Worm (Caenorhabditis elegans) whole organism, mixed stage, embryonic: Measurements from ENCODE around the gene nas-3.
"Not testable (repeated sequence)": the region's sequence is repeated elsewhere in the genome, so short reads cannot be mapped to it uniquely, and the experiment has no call there.

ENCODE experiments used
- M03D4.4 ChIP-seq: sonication (generic microtip); optimal IDR thresholded peaks from 2 replicates; lab custom pipeline; 2017; ENCODE audit warnings: mild to moderate bottlenecking, missing genetic modification characterization, missing compliant biosample characterization
- blmp-1 ChIP-seq: fragments of 150-350 bp; optimal IDR thresholded peaks from 2 replicates; lab custom pipeline; 2014; ENCODE audit warnings: missing biosample characterization, missing genetic modification characterization
- ceh-39 ChIP-seq: fragments of 150-350 bp; optimal IDR thresholded peaks from 2 replicates; lab custom pipeline; 2014; ENCODE audit warnings: missing biosample characterization, missing genetic modification characterization
- ces-1 ChIP-seq: fragments of 150-350 bp; optimal IDR thresholded peaks from 2 replicates; lab custom pipeline; 2014; ENCODE audit warnings: missing biosample characterization, missing genetic modification reagents, missing genetic modification characterization
- cnd-1 ChIP-seq: fragments of 200-800 bp; sonication (Bioruptor generic); optimal IDR thresholded peaks from 2 replicates; lab custom pipeline; 2018; ENCODE audit warnings: mild to moderate bottlenecking, missing genetic modification characterization, missing compliant biosample characterization
- drap-1 ChIP-seq: fragments of 200-800 bp; sonication (Bioruptor generic); optimal IDR thresholded peaks from 3 replicates; lab custom pipeline; 2018; ENCODE audit warnings: mild to moderate bottlenecking, missing genetic modification characterization, missing compliant biosample characterization
- elt-1 ChIP-seq: sonication (generic microtip); optimal IDR thresholded peaks from 2 replicates; lab custom pipeline; 2017; ENCODE audit warnings: missing genetic modification characterization, mild to moderate bottlenecking, missing compliant biosample characterization, antibody characterized with exemption, moderate library complexity, borderline replicate concordance; ENCODE audit not compliant: insufficient read depth
- elt-3 ChIP-seq: fragments of 150-350 bp; optimal IDR thresholded peaks from 2 replicates; lab custom pipeline; 2014; ENCODE audit warnings: missing biosample characterization, missing genetic modification characterization
- flh-1 ChIP-seq: fragments of 200-800 bp; sonication (Bioruptor generic); optimal IDR thresholded peaks from 2 replicates; lab custom pipeline; 2018; ENCODE audit warnings: mild to moderate bottlenecking, missing genetic modification characterization, moderate library complexity, missing compliant biosample characterization
- hlh-1 ChIP-seq: fragments of 150-350 bp; optimal IDR thresholded peaks from 2 replicates; lab custom pipeline; 2014; ENCODE audit warnings: missing biosample characterization, missing genetic modification reagents, missing genetic modification characterization
- lin-13 ChIP-seq: fragments of 150-350 bp; optimal IDR thresholded peaks from 2 replicates; lab custom pipeline; 2014; ENCODE audit warnings: missing biosample characterization, missing genetic modification characterization
- lin-32 ChIP-seq: fragments of 200-800 bp; sonication (Bioruptor generic); optimal IDR thresholded peaks from 2 replicates; lab custom pipeline; 2018; ENCODE audit warnings: mild to moderate bottlenecking, missing genetic modification characterization, missing compliant biosample characterization
- lsy-2 ChIP-seq: fragments of 150-350 bp; optimal IDR thresholded peaks from 2 replicates; lab custom pipeline; 2014; ENCODE audit warnings: missing biosample characterization, missing genetic modification characterization
- mab-5 ChIP-seq: fragments of 150-350 bp; optimal IDR thresholded peaks from 2 replicates; lab custom pipeline; 2014; ENCODE audit warnings: missing biosample characterization, missing genetic modification characterization
- mep-1 ChIP-seq: fragments of 150-350 bp; optimal IDR thresholded peaks from 2 replicates; lab custom pipeline; 2017; ENCODE audit warnings: missing biosample characterization, missing genetic modification reagents, missing genetic modification characterization, inconsistent platforms
- mls-2 ChIP-seq: sonication (generic microtip); optimal IDR thresholded peaks from 2 replicates; lab custom pipeline; 2016; ENCODE audit warnings: mild to moderate bottlenecking, missing genetic modification characterization, moderate library complexity, missing compliant biosample characterization
- nhr-12 ChIP-seq: fragments of 150-350 bp; optimal IDR thresholded peaks from 2 replicates; lab custom pipeline; 2014; ENCODE audit warnings: missing biosample characterization, missing genetic modification characterization
- nhr-2 ChIP-seq: fragments of 150-350 bp; optimal IDR thresholded peaks from 2 replicates; lab custom pipeline; 2014; ENCODE audit warnings: missing biosample characterization, missing genetic modification characterization
- nhr-237 ChIP-seq: fragments of 150-350 bp; optimal IDR thresholded peaks from 2 replicates; lab custom pipeline; 2014; ENCODE audit warnings: missing biosample characterization, missing genetic modification characterization
- nhr-28 ChIP-seq: fragments of 150-350 bp; optimal IDR thresholded peaks from 2 replicates; lab custom pipeline; 2014; ENCODE audit warnings: missing biosample characterization, missing genetic modification characterization
- sem-2 ChIP-seq: fragments of 200-800 bp; sonication (Bioruptor generic); optimal IDR thresholded peaks from 2 replicates; lab custom pipeline; 2018; ENCODE audit warnings: mild to moderate bottlenecking, missing genetic modification characterization, missing compliant biosample characterization
- snpc-4 ChIP-seq: fragments of 150-350 bp; optimal IDR thresholded peaks from 2 replicates; lab custom pipeline; 2014; ENCODE audit warnings: missing biosample characterization, missing genetic modification characterization
- sptf-1 ChIP-seq: sonication (generic microtip); optimal IDR thresholded peaks from 2 replicates; lab custom pipeline; 2017; ENCODE audit warnings: mild to moderate bottlenecking, missing genetic modification characterization, moderate library complexity, missing compliant biosample characterization
- tbx-8 ChIP-seq: fragments of 200-800 bp; sonication (Bioruptor generic); optimal IDR thresholded peaks from 2 replicates; lab custom pipeline; 2018; ENCODE audit warnings: mild to moderate bottlenecking, missing genetic modification characterization, moderate library complexity, missing compliant biosample characterization
- unc-120 ChIP-seq: sonication (generic microtip); optimal IDR thresholded peaks from 2 replicates; lab custom pipeline; 2017; ENCODE audit warnings: missing genetic modification characterization, missing compliant biosample characterization; ENCODE audit not compliant: poor library complexity, severe bottlenecking
- unc-39 ChIP-seq: fragments of 150-350 bp; optimal IDR thresholded peaks from 2 replicates; lab custom pipeline; 2014; ENCODE audit warnings: missing biosample characterization, missing genetic modification characterization
- unc-62 ChIP-seq: fragments of 150-350 bp; optimal IDR thresholded peaks from 2 replicates; lab custom pipeline; 2014; ENCODE audit warnings: missing biosample characterization, missing genetic modification reagents, missing genetic modification characterization
- ztf-11 ChIP-seq: fragments of 150-350 bp; optimal IDR thresholded peaks from 2 replicates; lab custom pipeline; 2014; ENCODE audit warnings: missing biosample characterization, missing genetic modification characterization

nas-3 gene

DNA sequence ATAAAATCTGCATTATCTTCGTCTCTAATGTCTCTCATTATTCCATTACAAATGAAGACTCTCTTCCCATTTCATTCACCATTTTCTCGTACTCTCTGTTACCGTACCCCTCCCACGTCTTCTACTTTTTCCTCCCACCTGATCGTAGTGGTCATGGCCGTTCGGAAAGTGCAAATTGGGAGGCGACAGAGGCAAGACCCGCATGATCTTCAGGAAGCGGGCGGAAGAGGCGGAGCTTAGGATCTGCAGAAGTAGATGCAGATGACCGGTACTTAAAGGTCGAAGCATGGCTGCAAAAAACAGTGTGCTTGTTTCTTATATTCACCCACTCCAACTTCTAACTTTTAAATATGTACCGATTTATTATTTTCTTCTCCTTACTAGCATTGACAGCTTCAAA, at the start of gene nas-3:
Gene nas-3 (plus strand): TSS at position 301 of the 400 bp plus-strand sequence.
- TF ChIP-seq unc-62 (GFP tag; lab: Kevin White, UChicago), result no peak
- no peak for TF ChIP-seq mls-2 (tag; lab: Kevin White, UChicago)
- no peak for TF ChIP-seq sem-2
- TF ChIP-seq nhr-12 (tag; lab: Kevin White, UChicago), result no peak
- no peak for TF ChIP-seq cnd-1 (tag; lab: Kevin White, UChicago)

- TF ChIP-seq mab-5, elt-1, ztf-11 (tag; lab: Kevin White, UChicago): not testable (repeated sequence)
Observed at ce11 chrV:9439315-9440002, 38.5 kb upstream of the nas-3 start, which contains the start of gene Y54B9A.1. TSS of gene Y54B9A.1 (minus strand) at chrV:9439549.

- no peak for TF ChIP-seq unc-120 (tag; lab: Kevin White, UChicago)
- no peak for TF ChIP-seq ceh-39 (tag; lab: Kevin White, UChicago)
- TF ChIP-seq cnd-1 (tag; lab: Kevin White, UChicago), result no peak
- no peak for TF ChIP-seq blmp-1 (tag; lab: Kevin White, UChicago)
- no peak for TF ChIP-seq nhr-28 (tag; lab: Kevin White, UChicago)
- TF ChIP-seq unc-62 (GFP tag; lab: Kevin White, UChicago), result no peak
Observed at ce11 chrV:9440003-9440319, 38.0 kb upstream of the nas-3 start.

- TF ChIP-seq M03D4.4 (tag; lab: Kevin White, UChicago) (no peak), nhr-28 (tag; lab: Kevin White, UChicago) (no peak), ceh-39 (tag; lab: Kevin White, UChicago) (no peak), sptf-1 (no peak), unc-39 (no peak), lsy-2 (tag; lab: Kevin White, UChicago) (no peak)
Observed at ce11 chrV:9441046-9441445, 36.9 kb upstream of the nas-3 start.

DNA sequence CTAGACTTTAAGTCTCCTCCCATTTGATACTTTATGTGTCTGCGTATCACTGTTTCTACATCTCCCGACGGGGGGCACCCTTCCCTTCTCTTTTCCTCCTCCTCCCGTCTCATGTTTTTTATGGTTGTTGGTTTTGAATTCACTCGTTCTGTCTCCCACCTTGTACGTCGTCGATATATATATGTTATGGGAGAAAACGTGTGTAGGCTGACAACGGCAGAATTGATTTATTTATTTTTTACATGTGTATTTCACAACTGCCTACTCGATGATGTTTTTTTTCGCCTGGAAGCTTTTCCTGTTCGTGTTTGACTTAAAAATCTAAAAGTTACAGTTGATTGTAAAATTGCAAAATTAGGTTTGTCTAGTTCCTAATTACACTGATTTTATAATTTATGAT, 35.5 kb upstream of the nas-3 start:
- no peak for TF ChIP-seq flh-1
- no peak for TF ChIP-seq elt-3 (tag; lab: Kevin White, UChicago)
- no peak for TF ChIP-seq nhr-2 (tag; lab: Kevin White, UChicago)
- no peak for TF ChIP-seq blmp-1 (tag; lab: Kevin White, UChicago)
- no peak for TF ChIP-seq mls-2 (tag; lab: Kevin White, UChicago)
- TF ChIP-seq ztf-11 (tag; lab: Kevin White, UChicago), result no peak
- no peak for TF ChIP-seq sptf-1
- TF ChIP-seq nhr-237 (tag; lab: Kevin White, UChicago), result no peak
- no peak for TF ChIP-seq drap-1
- TF ChIP-seq unc-39, result no peak
- no peak for TF ChIP-seq mab-5 (tag; lab: Kevin White, UChicago)
- TF ChIP-seq snpc-4 (tag; lab: Kevin White, UChicago), result no peak
- TF ChIP-seq ces-1, result no peak
- no peak for TF ChIP-seq lin-32 (GFP tag; lab: Kevin White, UChicago)
- no peak for TF ChIP-seq tbx-8
- TF ChIP-seq, all 35 proteins: peak for 0

DNA sequence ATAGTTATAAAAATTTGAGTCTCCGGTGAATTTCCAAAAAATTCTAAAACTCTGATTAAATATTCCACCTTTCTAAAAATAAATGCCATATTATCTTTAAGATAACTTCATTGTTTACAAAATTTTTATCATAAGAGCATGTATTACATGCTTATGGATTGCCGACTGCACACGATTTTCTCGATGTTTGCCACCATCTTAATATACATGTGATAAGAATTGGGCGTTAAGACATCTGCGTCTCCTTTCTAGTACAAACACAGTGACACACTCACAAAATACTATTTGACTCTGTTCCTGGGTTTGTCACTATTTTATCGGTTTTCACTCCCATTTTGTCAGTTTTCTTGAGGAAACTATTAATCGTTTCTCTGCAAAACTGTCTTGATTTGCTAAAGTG, 34.9 kb upstream of the nas-3 start:
- TF ChIP-seq cnd-1 (tag; lab: Kevin White, UChicago), result no peak
- TF ChIP-seq M03D4.4 (tag; lab: Kevin White, UChicago), result no peak
- TF ChIP-seq nhr-12 (tag; lab: Kevin White, UChicago), result no peak
- TF ChIP-seq unc-62 (GFP tag; lab: Kevin White, UChicago), result no peak
- TF ChIP-seq lin-13 (tag; lab: Kevin White, UChicago), result no peak
- TF ChIP-seq elt-3 (tag; lab: Kevin White, UChicago), result no peak
- TF ChIP-seq nhr-28 (tag; lab: Kevin White, UChicago), result no peak
- TF ChIP-seq hlh-1 (tag; lab: Kevin White, UChicago), result no peak
- TF ChIP-seq elt-1 (tag; lab: Kevin White, UChicago), result no peak
- no peak for TF ChIP-seq mep-1 (tag; lab: Kevin White, UChicago)
- no peak for TF ChIP-seq mls-2 (tag; lab: Kevin White, UChicago)
- TF ChIP-seq ceh-39 (tag; lab: Kevin White, UChicago), result no peak
- no peak for TF ChIP-seq mab-5 (tag; lab: Kevin White, UChicago)
- TF ChIP-seq lin-32 (GFP tag; lab: Kevin White, UChicago), result no peak
